Worm (Caenorhabditis elegans): ENCODE measurements around the gene grl-1.
A peak's percentile ranks its signal among the peaks of the same experiment; 100 is the strongest.

The grl-1 gene

ce11 chrV:5509966-5510365 lies 23.7 kb downstream of the grl-1 start:
- TF ChIP-seq set-16 (GFP tag; IDR thresholded peaks at IDR 0.05) (no peak), F26F4.8 (GFP tag; conservative IDR thresholded peaks at IDR 0.05) (no peak), ces-1 (GFP tag; optimal IDR thresholded peaks at IDR 0.05) (no peak), ceh-32 (tag; optimal IDR thresholded peaks at IDR 0.05; ENCODE audit: poor library complexity) (no peak), ceh-20 (GFP tag; IDR thresholded peaks at IDR 0.05) (no peak), nhr-6 (tag; optimal IDR thresholded peaks at IDR 0.05) (no peak), spr-1 (tag; optimal IDR thresholded peaks at IDR 0.05) (no peak), ctbp-1 (GFP tag; IDR thresholded peaks at IDR 0.05) (no peak), ztf-11 (tag; optimal IDR thresholded peaks at IDR 0.05) (no peak), unc-130 (GFP tag; optimal IDR thresholded peaks at IDR 0.05) (no peak), lin-1 (GFP tag; IDR thresholded peaks at IDR 0.05) (no peak), nhr-25 (tag; optimal IDR thresholded peaks at IDR 0.05; ENCODE audit: borderline replicate concordance, insufficient read depth) (no peak), lin-38 (GFP tag; IDR thresholded peaks at IDR 0.05) (peak; percentile 34), lim-7 (GFP tag; IDR thresholded peaks at IDR 0.05) (no peak), dve-1 (tag; optimal IDR thresholded peaks at IDR 0.05; ENCODE audit: insufficient read depth) (peak; percentile 16), daf-16 (GFP tag; optimal IDR thresholded peaks at IDR 0.05) (no peak), daf-16 (tag; optimal IDR thresholded peaks at IDR 0.05) (peak; percentile 23), dmd-6 (GFP tag; IDR thresholded peaks at IDR 0.05) (peak; percentile 59), unc-62 (GFP tag; optimal IDR thresholded peaks at IDR 0.05 in 1 of 2) (peak in 1 of 2 experiments; percentile 94), unc-62 (tag; optimal IDR thresholded peaks at IDR 0.05) (no peak), arid-1 (GFP tag; conservative IDR thresholded peaks at IDR 0.05) (no peak), nhr-111 (GFP tag; optimal IDR thresholded peaks at IDR 0.05) (no peak)

ce11 chrV:5509134-5509533 lies 24.5 kb downstream of the grl-1 start:
- no peak for TF ChIP-seq nhr-77 (tag; optimal IDR thresholded peaks at IDR 0.05)
- TF ChIP-seq unc-62 (GFP tag; optimal IDR thresholded peaks at IDR 0.05 in 1 of 2) = peak in 1 of 2 experiments; percentile 94
- TF ChIP-seq unc-62 (tag; optimal IDR thresholded peaks at IDR 0.05) = no peak
- TF ChIP-seq ceh-82 (tag; optimal IDR thresholded peaks at IDR 0.05) = no peak
- TF ChIP-seq rbr-2 (tag; optimal IDR thresholded peaks at IDR 0.05) = no peak

- TF ChIP-seq F10B5.3 (tag; optimal IDR thresholded peaks at IDR 0.05) (peak; percentile 75), hif-1 (tag; optimal IDR thresholded peaks at IDR 0.05) (peak; percentile 71 to 91), nhr-10 (tag; optimal IDR thresholded peaks at IDR 0.05) (no peak), spr-3 (GFP tag; optimal IDR thresholded peaks at IDR 0.05) (peak; percentile 90), nhr-76 (tag; optimal IDR thresholded peaks at IDR 0.05) (no peak), nhr-25 (tag; optimal IDR thresholded peaks at IDR 0.05; ENCODE audit: borderline replicate concordance, insufficient read depth) (peak; percentile 76), lin-1 (GFP tag; IDR thresholded peaks at IDR 0.05) (no peak), ztf-7 (tag; optimal IDR thresholded peaks at IDR 0.05) (peak; percentile 81), nhr-102 (tag; optimal IDR thresholded peaks at IDR 0.05) (peak; percentile 95), hlh-30 (tag; optimal IDR thresholded peaks at IDR 0.05; ENCODE audit: insufficient read depth) (peak; percentile 83), duxl-1 (tag; optimal IDR thresholded peaks at IDR 0.05; ENCODE audit: poor library complexity) (peak; percentile 82), spr-1 (tag; optimal IDR thresholded peaks at IDR 0.05) (peak; percentile 84), dmd-6 (GFP tag; IDR thresholded peaks at IDR 0.05) (peak; percentile 93), set-16 (GFP tag; IDR thresholded peaks at IDR 0.05) (no peak; the same call in 1 of the 2 replicates), zfp-3 (GFP tag; conservative IDR thresholded peaks at IDR 0.05) (peak; percentile 88), ceh-20 (GFP tag; IDR thresholded peaks at IDR 0.05) (peak; percentile 94), egl-27 (tag; optimal IDR thresholded peaks at IDR 0.05) (no peak), mxl-2 (GFP tag; conservative IDR thresholded peaks at IDR 0.05) (no peak), T20F7.1 (GFP tag; optimal IDR thresholded peaks at IDR 0.05) (peak; percentile 88), hmg-1.1 (GFP tag; IDR thresholded peaks at IDR 0.05) (peak; percentile 95), ces-1 (GFP tag; optimal IDR thresholded peaks at IDR 0.05) (no peak), nhr-48 (tag; optimal IDR thresholded peaks at IDR 0.05) (peak; percentile 77), mep-1 (tag; optimal IDR thresholded peaks at IDR 0.05) (peak; percentile 92), pha-4 (GFP tag; IDR thresholded peaks at IDR 0.05) (peak; percentile 84), pha-4 (tag; optimal IDR thresholded peaks at IDR 0.05) (no peak), unc-130 (GFP tag; optimal IDR thresholded peaks at IDR 0.05) (peak; percentile 66), lim-7 (GFP tag; IDR thresholded peaks at IDR 0.05) (no peak), ceh-28 (tag; optimal IDR thresholded peaks at IDR 0.05) (no peak), nhr-11 (tag; optimal IDR thresholded peaks at IDR 0.05) (peak; percentile 83), madf-5 (GFP tag; IDR thresholded peaks at IDR 0.05) (no peak)
Observed at ce11 chrV:5504807-5505442, 28.7 kb downstream of the grl-1 start, which contains the start of the genes dnj-19 and nhr-47. Gene dnj-19, minus strand, starts transcription at chrV:5504857. Gene nhr-47, plus strand, starts transcription at chrV:5505253.

All from whole organism, L4 larva.